Worm (Caenorhabditis elegans): ENCODE data around the gene C28C12.11.

- TF ChIP-seq ztf-23 (GFP tag; IDR thresholded peaks at IDR 0.05) (no peak), med-1 (GFP tag; optimal IDR thresholded peaks at IDR 0.05; ENCODE audit: insufficient read depth) (no peak), ztf-29 (GFP tag; IDR thresholded peaks at IDR 0.05) (no peak), flt-1 (GFP tag; IDR thresholded peaks at IDR 0.05) (no peak), ref-1 (GFP tag; conservative IDR thresholded peaks at IDR 0.05) (no peak), klf-2 (GFP tag; conservative IDR thresholded peaks at IDR 0.05) (no peak), tab-1 (GFP tag; IDR thresholded peaks at IDR 0.05) (no peak)
Measured at ce11 chrIV:8513619-8514018, 39.8 kb downstream of the C28C12.11 start, which contains the start of gene cks-1.

Measured in whole organism, midembryonic.